Fruit fly (Drosophila melanogaster): ENCODE data around the gene trn.

trn gene

dm6 chr3L:13113970-13114392, at the start of gene trn (continued):
- TF ChIP-seq wor (GFP tag; IDR thresholded peaks at IDR 0.05) (no peak), CG8924 (tag; optimal IDR thresholded peaks at IDR 0.05) (peak; percentile 57), CG3838 (GFP tag; optimal IDR thresholded peaks at IDR 0.05) (no peak), ham (GFP tag; IDR thresholded peaks at IDR 0.05) (no peak), Sox102F (GFP tag; optimal IDR thresholded peaks at IDR 0.05) (no peak), corto (GFP tag; optimal IDR thresholded peaks at IDR 0.05) (no peak), scrt (GFP tag; optimal IDR thresholded peaks at IDR 0.05) (peak; percentile 0), Camta (GFP tag; optimal IDR thresholded peaks at IDR 0.05) (no peak), lab (GFP tag; optimal IDR thresholded peaks at IDR 0.05) (peak; percentile 35), Hand (GFP tag; optimal IDR thresholded peaks at IDR 0.05) (no peak), Deaf1 (tag; optimal IDR thresholded peaks at IDR 0.05) (peak; percentile 99), usp (GFP tag; optimal IDR thresholded peaks at IDR 0.05) (no peak), CG9215 (GFP tag; IDR thresholded peaks at IDR 0.05) (no peak), CG3407 (GFP tag; optimal IDR thresholded peaks at IDR 0.05) (no peak), CG7556 (GFP tag; optimal IDR thresholded peaks at IDR 0.05) (no peak), peb (GFP tag; IDR thresholded peaks at IDR 0.05) (no peak), CG12236 (GFP tag; optimal IDR thresholded peaks at IDR 0.05) (no peak), grau (tag; optimal IDR thresholded peaks at IDR 0.05) (peak; percentile 33), CG4328 (GFP tag; optimal IDR thresholded peaks at IDR 0.05) (no peak), shn (GFP tag; optimal IDR thresholded peaks at IDR 0.05) (peak; percentile 25), her (GFP tag; optimal IDR thresholded peaks at IDR 0.05) (peak; percentile 58), sob (GFP tag; IDR thresholded peaks at IDR 0.05) (peak; percentile 38; the same call in 1 of the 2 replicates), p53 (GFP tag; optimal IDR thresholded peaks at IDR 0.05) (no peak), pnt (GFP tag; optimal IDR thresholded peaks at IDR 0.05) (no peak), Med (GFP tag) (peak; percentile 95), sens-2 (GFP tag; IDR thresholded peaks at IDR 0.05) (peak; percentile 80), gsb-n (tag; optimal IDR thresholded peaks at IDR 0.05) (peak; percentile 18), dmrt11E (tag; optimal IDR thresholded peaks at IDR 0.05) (no peak), CG18262 (tag; optimal IDR thresholded peaks at IDR 0.05) (peak; percentile 24), CG12155 (GFP tag; optimal IDR thresholded peaks at IDR 0.05) (no peak), z (GFP tag; IDR thresholded peaks at IDR 0.05) (peak; percentile 98), az2 (GFP tag; optimal IDR thresholded peaks at IDR 0.05) (no peak), inv (GFP tag; IDR thresholded peaks at IDR 0.05; ENCODE audit: partially characterized antibody) (no peak), CG6683 (GFP tag; optimal IDR thresholded peaks at IDR 0.05) (no peak), gsb (GFP tag; IDR thresholded peaks at IDR 0.05) (no peak), ERR (GFP tag; optimal IDR thresholded peaks at IDR 0.05) (peak; percentile 46), CG18764 (GFP tag; optimal IDR thresholded peaks at IDR 0.05) (no peak), rib (GFP tag; IDR thresholded peaks at IDR 0.05) (peak; percentile 83), CG7271 (tag; optimal IDR thresholded peaks at IDR 0.05) (no peak), tgo (GFP tag; IDR thresholded peaks at IDR 0.05) (no peak; the same call in 2 of the 3 replicates), CG15696 (tag; optimal IDR thresholded peaks at IDR 0.05) (no peak), cad (GFP tag; optimal IDR thresholded peaks at IDR 0.05) (no peak), otp (GFP tag; IDR thresholded peaks at IDR 0.05) (peak; percentile 79), CG2120 (GFP tag; optimal IDR thresholded peaks at IDR 0.05) (no peak), Rfx (GFP tag; IDR thresholded peaks at IDR 0.05) (peak; percentile 38; the same call in 1 of the 2 replicates), crol (GFP tag; IDR thresholded peaks at IDR 0.05) (peak; percentile 55), CG1233 (GFP tag; optimal IDR thresholded peaks at IDR 0.05) (no peak), grn (GFP tag; optimal IDR thresholded peaks at IDR 0.05) (no peak), CG12769 (tag; optimal IDR thresholded peaks at IDR 0.05) (peak; percentile 45), CG7745 (tag; optimal IDR thresholded peaks at IDR 0.05) (no peak), CG6254 (GFP tag; optimal IDR thresholded peaks at IDR 0.05) (peak; percentile 28), repo (GFP tag; optimal IDR thresholded peaks at IDR 0.05) (peak; percentile 35)
